Fruit fly (Drosophila melanogaster): ENCODE data around the gene CG42305.

DNA sequence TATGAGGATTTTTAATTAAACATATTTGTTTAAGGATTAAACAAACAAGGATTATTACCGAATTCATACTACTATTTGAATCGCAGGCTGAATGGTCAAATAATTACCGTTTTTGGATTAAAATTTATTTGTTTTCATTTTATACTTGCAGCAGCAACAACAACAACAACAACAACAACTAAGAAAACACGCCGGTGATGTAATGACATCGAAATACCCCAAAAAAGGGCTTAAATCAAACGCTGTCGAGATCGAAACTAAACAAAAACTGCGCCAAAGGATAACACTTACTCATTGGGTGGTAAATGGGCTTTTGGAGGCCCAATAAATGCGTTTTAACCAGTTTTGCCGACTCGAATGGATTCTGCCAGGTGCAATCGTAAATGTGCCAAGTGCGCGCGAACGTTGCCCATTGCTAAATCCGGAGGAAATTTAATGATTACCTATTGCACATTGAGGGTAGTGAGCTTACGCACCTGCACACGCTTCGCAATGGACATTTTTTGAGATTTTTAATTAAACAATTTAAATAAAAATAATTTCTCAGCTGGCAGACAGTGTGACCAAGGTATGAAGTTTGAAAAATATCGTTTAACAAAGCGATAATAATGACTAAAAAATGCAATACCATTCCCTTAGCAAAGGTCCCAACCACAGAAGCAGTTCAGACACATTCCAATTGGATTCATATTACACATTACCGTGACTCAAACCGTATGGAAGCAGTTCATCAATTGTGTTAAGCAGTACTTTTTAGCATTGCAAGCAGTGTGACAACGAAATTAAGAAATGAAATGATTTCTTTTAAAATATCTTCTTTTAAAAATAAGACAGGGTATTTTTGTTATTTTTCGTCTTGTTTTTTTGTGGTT lies 46.4 kb downstream of the CG42305 start, which contains the start of the genes CG10602 and mRpL13:
- TF ChIP-seq fd96Ca (GFP tag; IDR thresholded peaks at IDR 0.05) = no peak
- TF ChIP-seq CG9948 (tag; optimal IDR thresholded peaks at IDR 0.05) = no peak
- no peak for TF ChIP-seq Snoo (tag; optimal IDR thresholded peaks at IDR 0.05)
- TF ChIP-seq CG4496 (GFP tag; IDR thresholded peaks at IDR 0.05) = no peak
- TF ChIP-seq CG12605 (GFP tag; IDR thresholded peaks at IDR 0.05) = no peak
- no peak for TF ChIP-seq CG13204 (GFP tag; optimal IDR thresholded peaks at IDR 0.05)
- no peak for TF ChIP-seq CG8301 (tag; optimal IDR thresholded peaks at IDR 0.05)
- no peak for TF ChIP-seq CG17806 (tag; optimal IDR thresholded peaks at IDR 0.05)
